Worm (Caenorhabditis elegans) whole organism, L2 larva: ENCODE data around the gene rhr-2.

Source experiments
- F13H6.1 ChIP-seq: sonication (generic microtip); optimal IDR thresholded peaks from 2 replicates; lab custom pipeline; 2016; ENCODE audit warnings: missing genetic modification characterization, missing compliant biosample characterization
- fos-1 ChIP-seq: fragments of 150-350 bp; optimal IDR thresholded peaks from 2 replicates; lab custom pipeline; 2014; ENCODE audit warnings: missing biosample characterization, missing genetic modification characterization
- lin-13 ChIP-seq: fragments of 150-350 bp; optimal IDR thresholded peaks from 2 replicates; lab custom pipeline; 2014; ENCODE audit warnings: missing biosample characterization, missing genetic modification reagents, missing genetic modification characterization
- lsy-2 ChIP-seq, 2 experiments: fragments of 150-350 bp in 1 of 2; sonication (generic microtip) in 1 of 2; optimal IDR thresholded peaks; 2 replicates each; lab custom pipeline; 2014 to 2017; ENCODE audit warnings: missing biosample characterization in 2 of 2, missing genetic modification characterization in 2 of 2
- mdl-1 ChIP-seq, 2 experiments: fragments of 150-350 bp in 1 of 2; sonication (generic microtip) in 1 of 2; optimal IDR thresholded peaks; 2 replicates each; lab custom pipeline; 2017; ENCODE audit warnings: missing biosample characterization in 2 of 2, missing genetic modification characterization in 2 of 2
- nhr-23 ChIP-seq: fragments of 150-350 bp; optimal IDR thresholded peaks from 2 replicates; lab custom pipeline; 2014; ENCODE audit warnings: missing biosample characterization, missing genetic modification reagents, missing genetic modification characterization
- unc-62 ChIP-seq: fragments of 150-350 bp; optimal IDR thresholded peaks from 2 replicates; lab custom pipeline; 2014; ENCODE audit warnings: missing biosample characterization, missing genetic modification reagents, missing genetic modification characterization

ce11 chrV:11758635-11759034 lies 28.7 kb upstream of the rhr-2 start, which contains the start of gene T04F3.3:
- TF ChIP-seq unc-62 (GFP tag; lab: Kevin White, UChicago) (no peak), lsy-2 (tag; optimal IDR thresholded peaks at IDR 0.05; lab: Kevin White, UChicago) (no peak), F13H6.1 (no peak), nhr-23 (tag; lab: Kevin White, UChicago) (no peak), lin-13 (GFP tag; lab: Kevin White, UChicago) (no peak), mdl-1 (tag; optimal IDR thresholded peaks at IDR 0.05; lab: Kevin White, UChicago) (no peak), fos-1 (tag; lab: Kevin White, UChicago) (no peak)
